Fruit fly (Drosophila melanogaster) whole organism, prepupa: ENCODE data around the gene Swip-1.

Experiments used
- Blimp-1 ChIP-seq: fragments of 200-800 bp; sonication (Bioruptor generic); optimal IDR thresholded peaks from 3 replicates; lab custom pipeline; 2017; ENCODE audit warnings: missing biosample characterization, missing genetic modification characterization, mild to moderate bottlenecking, moderate library complexity, missing genetic modification reagents
- CG8119 ChIP-seq: fragments of 200-800 bp; sonication (Bioruptor generic); IDR thresholded peaks from 3 replicates; pipeline ENCODE4 v1.3.6; 2022; ENCODE audit warnings: missing biosample characterization, missing genetic modification characterization
- Hr39 ChIP-seq: fragments of 200-800 bp; sonication (Bioruptor generic); optimal IDR thresholded peaks from 2 replicates; lab custom pipeline; 2016; ENCODE audit warnings: missing biosample characterization, missing genetic modification characterization
- Lpt ChIP-seq: fragments of 200-800 bp; sonication (Bioruptor generic); optimal IDR thresholded peaks from 3 replicates; lab custom pipeline; 2016; ENCODE audit warnings: missing biosample characterization, missing genetic modification characterization
- Sox102F ChIP-seq: fragments of 200-800 bp; sonication (Bioruptor generic); optimal IDR thresholded peaks from 2 replicates; lab custom pipeline; 2016; ENCODE audit warnings: missing biosample characterization, mild to moderate bottlenecking, missing genetic modification characterization
- eg ChIP-seq: fragments of 200-800 bp; sonication (Bioruptor generic); IDR thresholded peaks from 3 replicates; pipeline ENCODE4 v1.3.6; 2022; ENCODE audit warnings: missing biosample characterization, missing genetic modification characterization

- TF ChIP-seq Lpt (GFP tag; lab: Kevin White, UChicago) = no peak
- no peak for TF ChIP-seq Blimp-1
- TF ChIP-seq eg (GFP tag; lab: Robert Waterston, UW) = no peak
- TF ChIP-seq Sox102F (GFP tag; lab: Kevin White, UChicago) = no peak
- no peak for TF ChIP-seq Hr39 (GFP tag; lab: Kevin White, UChicago)
- TF ChIP-seq CG8119 (GFP tag; lab: Robert Waterston, UW) = no peak
Observed at dm6 chr2L:19014881-19015366, 27.8 kb upstream of the Swip-1 start.
